Worm (Caenorhabditis elegans) whole organism, L3 larva: ENCODE measurements around the gene R13D11.10.

Experiments used
- R02D3.7 ChIP-seq: fragments of 150-350 bp; optimal IDR thresholded peaks from 2 replicates; lab custom pipeline; 2014; ENCODE audit warnings: missing biosample characterization, missing genetic modification characterization
- ama-1 ChIP-seq: fragments of 150-350 bp; optimal IDR thresholded peaks from 2 replicates; lab custom pipeline; 2018
- ceh-16 ChIP-seq: sonication (generic microtip); optimal IDR thresholded peaks from 2 replicates; lab custom pipeline; 2017; ENCODE audit warnings: missing biosample characterization, missing genetic modification characterization
- ceh-82 ChIP-seq: fragments of 150-350 bp; optimal IDR thresholded peaks from 2 replicates; lab custom pipeline; 2014; ENCODE audit warnings: missing biosample characterization, missing genetic modification characterization
- ceh-9 ChIP-seq: sonication (generic microtip); optimal IDR thresholded peaks from 2 replicates; lab custom pipeline; 2018; ENCODE audit warnings: missing biosample characterization, missing genetic modification characterization
- egl-27 ChIP-seq: sonication (generic microtip); optimal IDR thresholded peaks from 4 replicates; lab custom pipeline; 2017; ENCODE audit warnings: missing biosample characterization, missing genetic modification reagents, missing genetic modification characterization
- elt-1 ChIP-seq: fragments of 150-350 bp; optimal IDR thresholded peaks from 2 replicates; lab custom pipeline; 2014; ENCODE audit warnings: missing biosample characterization, missing genetic modification characterization
- elt-2 ChIP-seq: sonication (generic microtip); optimal IDR thresholded peaks from 2 replicates; lab custom pipeline; 2016; ENCODE audit warnings: missing genetic modification reagents, mild to moderate bottlenecking, missing genetic modification characterization, missing compliant biosample characterization
- eor-1 ChIP-seq, 2 experiments: fragments of 150-350 bp; optimal IDR thresholded peaks; 2 replicates each; lab custom pipeline; 2014 to 2018; ENCODE audit warnings: missing biosample characterization in 2 of 2, missing genetic modification characterization in 2 of 2
- fkh-10 ChIP-seq: sonication (generic microtip); optimal IDR thresholded peaks from 2 replicates; lab custom pipeline; 2017; ENCODE audit warnings: missing biosample characterization, missing genetic modification reagents, missing genetic modification characterization
- fos-1 ChIP-seq: fragments of 150-350 bp; optimal IDR thresholded peaks from 2 replicates; lab custom pipeline; 2014; ENCODE audit warnings: missing biosample characterization, missing genetic modification characterization
- hmg-11 ChIP-seq: sonication (generic microtip); optimal IDR thresholded peaks from 2 replicates; lab custom pipeline; 2016; ENCODE audit warnings: missing genetic modification characterization, missing compliant biosample characterization
- lin-15B ChIP-seq: fragments of 150-350 bp; optimal IDR thresholded peaks from 2 replicates; lab custom pipeline; 2014; ENCODE audit warnings: missing biosample characterization, missing genetic modification characterization
- lin-39 ChIP-seq: fragments of 150-350 bp; optimal IDR thresholded peaks from 2 replicates; lab custom pipeline; 2018; ENCODE audit warnings: missing biosample characterization, missing genetic modification reagents, missing genetic modification characterization
- lsy-12 ChIP-seq: sonication (generic microtip); optimal IDR thresholded peaks from 2 replicates; lab custom pipeline; 2016; ENCODE audit warnings: mild to moderate bottlenecking, missing genetic modification characterization, missing compliant biosample characterization
- mdl-1 ChIP-seq: fragments of 150-350 bp; optimal IDR thresholded peaks from 2 replicates; lab custom pipeline; 2014; ENCODE audit warnings: missing biosample characterization, missing genetic modification characterization
- mml-1 ChIP-seq: fragments of 150-350 bp; sonication (generic microtip); optimal IDR thresholded peaks from 3 replicates; lab custom pipeline; 2014; ENCODE audit warnings: missing biosample characterization, missing genetic modification characterization
- nfya-1 ChIP-seq: sonication (generic microtip); optimal IDR thresholded peaks from 2 replicates; lab custom pipeline; 2017; ENCODE audit warnings: missing genetic modification characterization, mild to moderate bottlenecking, missing compliant biosample characterization, antibody characterized with exemption, moderate library complexity; ENCODE audit not compliant: insufficient read depth
- nhr-11 ChIP-seq: fragments of 150-350 bp; optimal IDR thresholded peaks from 2 replicates; lab custom pipeline; 2014; ENCODE audit warnings: missing biosample characterization, missing genetic modification characterization
- nhr-12 ChIP-seq: fragments of 150-350 bp; optimal IDR thresholded peaks from 2 replicates; lab custom pipeline; 2014; ENCODE audit warnings: missing biosample characterization, missing genetic modification characterization
- nhr-23 ChIP-seq: fragments of 150-350 bp; optimal IDR thresholded peaks from 2 replicates; lab custom pipeline; 2014; ENCODE audit warnings: missing biosample characterization, missing genetic modification reagents, missing genetic modification characterization
- nhr-25 ChIP-seq: sonication (generic microtip); optimal IDR thresholded peaks from 2 replicates; lab custom pipeline; 2017; ENCODE audit warnings: missing biosample characterization, missing genetic modification characterization
- nhr-28 ChIP-seq: fragments of 150-350 bp; optimal IDR thresholded peaks from 2 replicates; lab custom pipeline; 2014; ENCODE audit warnings: missing biosample characterization, missing genetic modification characterization
- nhr-67 ChIP-seq: fragments of 150-350 bp; optimal IDR thresholded peaks from 2 replicates; lab custom pipeline; 2014; ENCODE audit warnings: missing biosample characterization, missing genetic modification characterization
- nhr-76 ChIP-seq: fragments of 150-350 bp; sonication (generic microtip); optimal IDR thresholded peaks from 5 replicates; lab custom pipeline; 2014; ENCODE audit warnings: missing biosample characterization, missing genetic modification characterization
- nhr-77 ChIP-seq: fragments of 150-350 bp; optimal IDR thresholded peaks from 2 replicates; lab custom pipeline; 2014; ENCODE audit warnings: missing biosample characterization, missing genetic modification characterization
- pha-4 ChIP-seq: fragments of 150-350 bp; optimal IDR thresholded peaks from 2 replicates; lab custom pipeline; 2014; ENCODE audit warnings: missing biosample characterization, missing genetic modification reagents, missing genetic modification characterization
- pqm-1 ChIP-seq: fragments of 150-350 bp; optimal IDR thresholded peaks from 2 replicates; lab custom pipeline; 2017; ENCODE audit warnings: missing biosample characterization, missing genetic modification characterization, inconsistent platforms
- sea-2 ChIP-seq: fragments of 150-350 bp; sonication (generic microtip); optimal IDR thresholded peaks from 4 replicates; lab custom pipeline; 2014; ENCODE audit warnings: missing biosample characterization, missing genetic modification reagents, missing genetic modification characterization
- skn-1 ChIP-seq: fragments of 150-350 bp; optimal IDR thresholded peaks from 2 replicates; lab custom pipeline; 2014; ENCODE audit warnings: missing biosample characterization, missing genetic modification characterization
- snpc-4 ChIP-seq: fragments of 150-350 bp; optimal IDR thresholded peaks from 2 replicates; lab custom pipeline; 2014; ENCODE audit warnings: missing biosample characterization, missing genetic modification characterization
- tbx-2 ChIP-seq: sonication (generic microtip); optimal IDR thresholded peaks from 2 replicates; lab custom pipeline; 2016; ENCODE audit warnings: mild to moderate bottlenecking, missing genetic modification characterization, missing compliant biosample characterization
- unc-39 ChIP-seq: sonication (generic microtip); optimal IDR thresholded peaks from 4 replicates; lab custom pipeline; 2017; ENCODE audit warnings: missing biosample characterization, missing genetic modification characterization
- unc-62 ChIP-seq: fragments of 150-350 bp; sonication (generic microtip); optimal IDR thresholded peaks from 4 replicates; lab custom pipeline; 2014; ENCODE audit warnings: missing biosample characterization, missing genetic modification reagents, missing genetic modification characterization
- zag-1 ChIP-seq: fragments of 150-350 bp; optimal IDR thresholded peaks from 2 replicates; lab custom pipeline; 2014; ENCODE audit warnings: missing biosample characterization, missing genetic modification characterization
- ztf-4 ChIP-seq: fragments of 150-350 bp; optimal IDR thresholded peaks from 2 replicates; lab custom pipeline; 2014; ENCODE audit warnings: missing biosample characterization, missing genetic modification characterization

R13D11.10 gene

DNA sequence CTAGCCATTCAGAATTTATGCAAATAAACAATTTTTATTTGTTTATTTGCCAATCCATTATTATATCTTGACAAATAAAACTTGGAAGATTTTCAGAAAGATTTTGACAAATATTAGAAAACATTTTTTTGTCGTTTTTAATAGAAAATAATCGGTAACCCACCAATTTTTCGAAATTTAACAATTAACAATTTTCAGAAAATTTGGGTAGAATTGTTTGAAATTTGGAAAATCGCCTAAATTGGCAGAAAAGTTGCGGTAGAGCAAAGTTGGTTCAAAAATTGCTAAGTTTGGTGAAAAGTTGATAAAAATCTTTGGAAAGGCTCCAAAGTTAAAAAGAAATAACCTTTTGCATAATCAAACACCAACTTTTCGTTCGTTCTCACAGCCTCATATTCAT is 4.7 kb downstream of the R13D11.10 start:
- TF ChIP-seq lsy-12 (tag; lab: Kevin White, UChicago), result no peak
- TF ChIP-seq tbx-2 (tag; lab: Kevin White, UChicago), result no peak
- TF ChIP-seq lin-39 (tag; lab: Kevin White, UChicago), result no peak
- no peak for TF ChIP-seq egl-27 (tag; lab: Kevin White, UChicago)
- TF ChIP-seq nhr-12 (tag; lab: Kevin White, UChicago), result no peak
- TF ChIP-seq zag-1 (tag; lab: Kevin White, UChicago), result no peak
- no peak for TF ChIP-seq nhr-77 (tag; lab: Kevin White, UChicago)
- no peak for TF ChIP-seq nhr-11 (tag; lab: Kevin White, UChicago)
- no peak for TF ChIP-seq nfya-1 (tag; lab: Kevin White, UChicago)
- no peak for TF ChIP-seq R02D3.7 (tag; lab: Kevin White, UChicago)
- TF ChIP-seq unc-62 (GFP tag; lab: Kevin White, UChicago), result no peak

DNA sequence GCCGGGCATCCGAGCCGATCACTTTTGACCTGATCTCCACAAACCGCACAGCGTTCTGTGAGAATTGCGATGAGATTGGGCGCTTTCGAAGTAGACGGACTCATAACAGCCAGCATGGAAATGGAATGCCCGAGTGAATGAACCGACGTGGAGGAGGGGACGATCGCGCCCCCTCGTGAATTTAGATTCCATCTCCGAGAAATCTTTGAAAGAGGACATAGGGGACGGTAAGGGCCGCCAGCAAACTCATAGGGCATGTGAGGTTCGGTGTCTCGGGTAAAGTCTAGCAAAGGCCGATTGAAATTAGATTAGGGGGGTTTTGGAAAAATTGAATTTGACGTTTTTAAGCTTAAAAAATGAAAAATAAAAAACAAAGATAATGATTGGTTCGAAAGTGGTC is 8.5 kb downstream of the R13D11.10 start, which contains the start of gene nhr-270:
Gene nhr-270 (minus strand): TSS at position 257 of the 400 bp plus-strand sequence.
- peak; percentile 2 for TF ChIP-seq nhr-23 (tag; lab: Kevin White, UChicago)
- TF ChIP-seq fos-1 (tag; lab: Kevin White, UChicago), result no peak
- TF ChIP-seq ceh-9 (tag; lab: Kevin White, UChicago), result no peak
- no peak for TF ChIP-seq hmg-11 (tag; lab: Kevin White, UChicago)
- TF ChIP-seq nhr-77 (tag; lab: Kevin White, UChicago), result no peak
- no peak for TF ChIP-seq mml-1 (tag; lab: Kevin White, UChicago)
- TF ChIP-seq nhr-67 (tag; lab: Kevin White, UChicago), result no peak
- peak; percentile 0 for TF ChIP-seq nhr-25
- peak; percentile 7 for TF ChIP-seq elt-1 (tag; lab: Kevin White, UChicago)
- no peak for TF ChIP-seq fkh-10
- TF ChIP-seq, all 47 proteins: peak for 3

DNA sequence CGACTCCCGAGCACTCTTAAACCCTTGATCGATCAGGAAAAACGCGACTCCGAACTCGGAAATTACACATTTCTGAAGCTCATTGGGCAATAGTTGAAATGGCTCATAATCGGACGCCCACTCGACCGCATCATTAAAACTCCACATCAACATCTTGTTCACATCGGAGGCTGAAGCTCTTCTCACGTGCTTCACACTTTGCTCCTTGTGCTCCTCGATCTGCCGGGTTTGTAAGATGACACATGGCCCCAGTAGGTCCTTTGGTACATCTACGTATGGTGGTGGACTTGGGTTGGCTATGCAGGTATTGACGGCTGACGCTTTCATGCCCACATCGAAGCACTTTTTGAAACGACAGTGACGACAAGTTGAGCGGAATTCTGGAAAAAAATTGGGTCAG is 9.5 kb downstream of the R13D11.10 start:
- TF ChIP-seq tbx-2 (tag; lab: Kevin White, UChicago) (no peak), mdl-1 (tag; lab: Kevin White, UChicago) (no peak), fkh-10 (no peak), elt-1 (tag; lab: Kevin White, UChicago) (no peak), nhr-11 (tag; lab: Kevin White, UChicago) (no peak), skn-1 (tag; lab: Kevin White, UChicago) (no peak), pqm-1 (no peak), ceh-9 (tag; lab: Kevin White, UChicago) (no peak), lsy-12 (tag; lab: Kevin White, UChicago) (no peak), lin-39 (tag; lab: Kevin White, UChicago) (no peak), lin-15B (no peak), ztf-4 (tag; lab: Kevin White, UChicago) (no peak), nhr-23 (tag; lab: Kevin White, UChicago) (no peak), sea-2 (no peak), pha-4 (no peak), elt-2 (tag; lab: Kevin White, UChicago) (no peak), hmg-11 (tag; lab: Kevin White, UChicago) (no peak), snpc-4 (tag; lab: Kevin White, UChicago) (no peak), unc-39 (tag; lab: Kevin White, UChicago) (no peak), fos-1 (tag; lab: Kevin White, UChicago) (no peak)

DNA sequence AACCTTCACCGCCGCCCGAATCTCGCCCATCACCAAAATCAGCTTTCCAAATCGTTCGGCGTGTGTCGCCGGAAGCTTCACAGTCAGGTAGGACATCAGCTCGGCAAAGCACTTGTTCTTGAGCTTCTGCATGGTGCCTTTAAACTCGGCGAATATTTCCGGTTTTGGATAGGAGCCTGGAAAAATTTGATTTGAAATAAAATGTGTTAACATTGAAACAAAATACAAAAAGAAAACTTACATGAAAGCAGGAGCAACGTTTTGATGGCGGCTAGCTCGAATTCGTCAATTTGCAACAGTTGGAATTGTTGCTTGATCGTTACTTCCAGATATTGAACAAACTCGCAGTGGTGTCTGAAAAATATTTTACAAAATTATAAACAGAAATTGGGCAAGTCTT is 10.3 kb downstream of the R13D11.10 start:
- no peak for TF ChIP-seq nhr-23 (tag; lab: Kevin White, UChicago)
- no peak for TF ChIP-seq pqm-1
- no peak for TF ChIP-seq nhr-11 (tag; lab: Kevin White, UChicago)
- no peak for TF ChIP-seq eor-1 (tag; optimal IDR thresholded peaks at IDR 0.05; lab: Kevin White, UChicago)
- no peak for TF ChIP-seq zag-1 (tag; lab: Kevin White, UChicago)
- no peak for TF ChIP-seq egl-27 (tag; lab: Kevin White, UChicago)
- no peak for TF ChIP-seq ama-1 (lab: Kevin White, UChicago)
- TF ChIP-seq pha-4, result no peak
- TF ChIP-seq lsy-12 (tag; lab: Kevin White, UChicago), result no peak
- TF ChIP-seq fos-1 (tag; lab: Kevin White, UChicago), result no peak
- TF ChIP-seq fkh-10, result no peak
- no peak for TF ChIP-seq sea-2
- no peak for TF ChIP-seq ceh-16 (tag; lab: Kevin White, UChicago)
- no peak for TF ChIP-seq ceh-82 (tag; lab: Kevin White, UChicago)
- TF ChIP-seq snpc-4 (tag; lab: Kevin White, UChicago), result no peak
- TF ChIP-seq nhr-28 (tag; lab: Kevin White, UChicago), result no peak
- TF ChIP-seq nhr-76, result no peak
